Fruit fly (Drosophila melanogaster) whole organism, embryonic: ENCODE measurements around the gene tra.
A peak's percentile ranks its signal among the peaks of the same experiment; 100 is the strongest.

Experiments
- Bgb ChIP-seq: fragments of 200-800 bp; sonication (Bioruptor generic); IDR thresholded peaks from 2 replicates; pipeline ENCODE4 v1.3.6; 2022; ENCODE audit warnings: missing biosample characterization, missing genetic modification characterization; ENCODE audit not compliant: partially characterized antibody
- CG10366 ChIP-seq: fragments of 200-800 bp; sonication (Bioruptor generic); IDR thresholded peaks from 2 replicates; pipeline ENCODE4 v1.3.6; 2022; ENCODE audit warnings: missing biosample characterization, missing genetic modification characterization
- CG18011 ChIP-seq: fragments of 200-800 bp; sonication (Bioruptor generic); optimal IDR thresholded peaks from 2 replicates; lab custom pipeline; 2017; ENCODE audit warnings: missing biosample characterization, missing genetic modification characterization, mild to moderate bottlenecking, moderate library complexity, missing genotype
- CG18619 ChIP-seq: fragments of 200-800 bp; sonication (Bioruptor generic); optimal IDR thresholded peaks from 3 replicates; lab custom pipeline; 2017; ENCODE audit warnings: missing biosample characterization, mild to moderate bottlenecking, missing genetic modification characterization
- CG33557 ChIP-seq: fragments of 200-800 bp; sonication (Bioruptor generic); optimal IDR thresholded peaks from 2 replicates; lab custom pipeline; 2019; ENCODE audit warnings: missing biosample characterization, mild to moderate bottlenecking, missing genetic modification characterization, moderate library complexity
- CG7987 ChIP-seq: fragments of 200-800 bp; sonication (Bioruptor generic); optimal IDR thresholded peaks from 2 replicates; lab custom pipeline; 2018; ENCODE audit warnings: missing biosample characterization, mild to moderate bottlenecking, missing genetic modification characterization, moderate library complexity
- D19B ChIP-seq: fragments of 200-800 bp; sonication (Bioruptor generic); optimal IDR thresholded peaks from 2 replicates; lab custom pipeline; 2017; ENCODE audit warnings: missing biosample characterization, mild to moderate bottlenecking, missing genetic modification characterization
- Dad ChIP-seq: fragments of 200-800 bp; sonication (Bioruptor generic); optimal IDR thresholded peaks from 3 replicates; lab custom pipeline; 2016; ENCODE audit warnings: missing biosample characterization, missing genetic modification characterization
- HHEX ChIP-seq: fragments of 200-800 bp; sonication (Bioruptor generic); optimal IDR thresholded peaks from 3 replicates; lab custom pipeline; 2017; ENCODE audit warnings: missing biosample characterization, mild to moderate bottlenecking, missing genetic modification characterization, missing genetic modification reagents
- Meics ChIP-seq: fragments of 200-800 bp; sonication (Bioruptor generic); optimal IDR thresholded peaks from 2 replicates; lab custom pipeline; 2017; ENCODE audit warnings: missing biosample characterization, mild to moderate bottlenecking, missing genetic modification characterization
- esg ChIP-seq: fragments of 200-800 bp; sonication (Bioruptor generic); conservative IDR thresholded peaks from 2 replicates; pipeline ENCODE4 v1.3.6; 2022; ENCODE audit warnings: missing biosample characterization, missing genetic modification characterization
- odd ChIP-seq: fragments of 200-800 bp; sonication (Bioruptor generic); optimal IDR thresholded peaks from 2 replicates; lab custom pipeline; 2017; ENCODE audit warnings: missing biosample characterization, mild to moderate bottlenecking, missing genetic modification characterization

- TF ChIP-seq CG7987 (GFP tag; lab: Kevin White, UChicago) (no peak), Bgb (peak; percentile 56), CG18011 (GFP tag; lab: Kevin White, UChicago) (no peak), Dad (no peak), D19B (GFP tag; lab: Kevin White, UChicago) (no peak), Meics (GFP tag; lab: Kevin White, UChicago) (no peak), CG10366 (GFP tag; lab: Robert Waterston, UW) (no peak), esg (GFP tag; lab: Robert Waterston, UW) (no peak), CG33557 (no peak), CG18619 (GFP tag; lab: Kevin White, UChicago) (no peak), HHEX (GFP tag; lab: Kevin White, UChicago) (no peak), odd (GFP tag; lab: Kevin White, UChicago) (no peak)
Measured at dm6 chr3L:16610201-16610600, 19.4 kb upstream of the tra start, which contains the start of gene Prosbeta6.
